Fruit fly (Drosophila melanogaster) ovary, adult (tissue): ENCODE results near the gene MKP-4.

ENCODE experiments used
- CG17801 ChIP-seq: fragments of 200-800 bp; optimal IDR thresholded peaks from 2 replicates; lab custom pipeline; 2019; ENCODE audit warnings: missing biosample characterization, mild to moderate bottlenecking, missing genetic modification characterization, moderate library complexity; ENCODE audit not compliant: partially characterized antibody

MKP-4 gene

DNA sequence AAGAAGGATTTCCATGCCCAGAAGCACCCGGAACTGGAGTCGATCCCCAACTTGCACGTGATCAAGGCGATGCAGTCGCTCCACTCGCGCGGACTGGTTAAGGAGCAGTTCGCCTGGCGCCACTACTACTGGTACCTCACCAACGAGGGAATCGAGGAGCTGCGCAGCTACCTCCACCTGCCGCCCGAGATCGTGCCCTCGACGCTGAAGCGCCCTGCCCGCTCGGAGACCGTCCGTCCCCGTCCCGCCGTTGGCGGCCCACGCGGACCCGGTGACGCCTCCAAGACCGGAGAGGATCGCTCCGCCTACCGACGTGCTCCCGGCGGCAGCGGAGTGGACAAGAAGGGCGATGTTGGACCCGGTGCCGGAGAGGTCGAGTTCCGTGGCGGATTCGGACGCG is 24.4 kb upstream of the MKP-4 start:
- no peak for TF ChIP-seq CG17801 (GFP tag; lab: Kevin White, UChicago)

DNA sequence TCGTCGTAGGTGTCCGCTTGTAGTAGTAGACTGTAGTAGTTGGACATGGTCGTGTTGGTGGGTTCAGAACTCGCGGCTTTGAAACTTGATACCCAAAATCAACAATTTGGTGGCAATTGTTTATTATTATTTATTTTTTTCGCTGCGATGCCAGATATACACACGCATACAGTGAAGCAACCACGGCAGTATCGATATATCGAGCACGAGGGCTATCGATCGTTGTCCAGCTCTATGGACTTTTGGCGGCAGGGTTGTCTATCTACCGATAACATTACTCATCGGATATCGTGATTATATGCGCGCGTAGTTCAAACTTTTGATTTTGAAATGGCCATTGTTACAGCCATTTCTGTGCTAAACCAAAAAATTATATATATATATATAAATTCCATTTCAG is 21.3 kb upstream of the MKP-4 start, which contains the start of gene CG14220:
Gene CG14220 (minus strand): TSS at position 208 of the 400 bp plus-strand sequence.
- TF ChIP-seq CG17801 (GFP tag; lab: Kevin White, UChicago), result peak; percentile 69

DNA sequence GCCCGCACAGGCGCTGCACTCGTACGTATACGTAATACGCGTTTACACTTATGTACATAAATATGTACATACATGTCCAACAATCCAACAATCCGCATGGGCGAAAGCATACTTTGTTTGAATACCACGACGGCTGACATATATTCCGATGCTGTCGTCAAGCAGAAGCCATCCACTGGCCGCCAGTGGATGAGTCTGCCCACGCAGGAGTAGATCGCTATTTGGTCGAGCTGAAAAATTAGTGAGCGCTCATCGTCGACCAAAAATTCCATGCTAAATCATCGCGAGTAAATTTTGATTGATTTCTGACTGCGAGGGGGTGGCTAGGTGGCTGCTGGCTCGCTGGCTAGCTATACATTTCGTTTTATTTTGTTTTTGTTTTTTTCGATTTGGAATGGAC is 20.4 kb upstream of the MKP-4 start:
- TF ChIP-seq CG17801 (GFP tag; lab: Kevin White, UChicago), result no peak

DNA sequence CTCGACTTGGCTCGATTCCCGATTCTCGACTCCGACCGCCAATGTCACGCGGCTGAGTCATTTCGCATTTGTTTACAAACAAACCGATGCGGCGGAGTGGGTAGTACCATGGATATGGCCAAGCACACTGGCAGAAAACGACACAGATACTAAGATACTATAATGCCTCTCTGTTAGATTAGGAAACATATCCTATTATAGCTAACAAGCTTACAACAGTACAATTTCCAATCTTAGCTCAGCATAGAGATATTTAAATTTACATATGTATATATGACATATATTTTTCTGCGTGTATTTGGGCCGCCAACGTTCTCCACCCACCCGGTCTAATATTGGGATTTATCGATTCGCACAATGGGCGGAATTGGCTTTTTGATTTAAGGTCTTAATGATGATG is 19.0 kb upstream of the MKP-4 start:
- no peak for TF ChIP-seq CG17801 (GFP tag; lab: Kevin White, UChicago)

DNA sequence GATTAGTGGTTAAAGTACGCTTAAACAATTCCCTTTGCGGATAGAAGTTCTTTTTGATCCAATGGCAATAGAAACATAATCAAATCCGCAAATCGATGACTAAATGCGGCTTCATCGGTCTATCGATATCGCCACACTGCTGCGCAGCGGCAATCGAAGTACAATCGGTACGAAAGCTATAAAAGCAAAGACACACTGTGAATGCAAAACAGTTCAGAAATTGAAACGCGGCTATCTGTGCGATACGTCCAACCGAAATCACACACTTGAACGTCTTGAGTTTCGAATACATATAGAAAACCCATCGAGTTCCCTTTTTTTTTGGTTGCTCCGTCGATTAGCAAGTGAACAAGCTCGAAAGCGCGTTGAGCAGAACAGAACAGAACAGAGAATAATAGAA is 17.9 kb upstream of the MKP-4 start, which contains the start of gene CG14207:
Gene CG14207 (plus strand): TSS at position 203 of the 400 bp plus-strand sequence.
- no peak for TF ChIP-seq CG17801 (GFP tag; lab: Kevin White, UChicago)

DNA sequence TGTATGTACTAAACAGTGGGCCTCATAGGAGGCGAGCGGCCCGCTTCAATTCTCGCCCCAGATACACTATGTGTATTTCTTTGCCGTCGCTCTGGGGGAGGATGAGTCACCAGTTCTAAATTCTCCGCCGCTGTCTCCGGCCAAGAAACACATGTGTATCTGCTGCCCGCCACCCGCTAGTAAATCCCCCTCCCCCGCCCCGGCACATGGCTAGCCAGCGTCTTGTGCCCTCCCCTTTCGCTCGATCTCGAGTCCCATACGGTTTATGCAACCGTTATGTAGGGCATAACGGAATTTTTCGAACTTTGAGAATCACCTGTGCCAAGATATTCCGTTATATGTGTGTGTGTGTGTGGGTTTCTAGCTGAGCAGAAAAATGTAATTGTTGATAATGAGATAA is 17.0 kb upstream of the MKP-4 start:
- no peak for TF ChIP-seq CG17801 (GFP tag; lab: Kevin White, UChicago)

DNA sequence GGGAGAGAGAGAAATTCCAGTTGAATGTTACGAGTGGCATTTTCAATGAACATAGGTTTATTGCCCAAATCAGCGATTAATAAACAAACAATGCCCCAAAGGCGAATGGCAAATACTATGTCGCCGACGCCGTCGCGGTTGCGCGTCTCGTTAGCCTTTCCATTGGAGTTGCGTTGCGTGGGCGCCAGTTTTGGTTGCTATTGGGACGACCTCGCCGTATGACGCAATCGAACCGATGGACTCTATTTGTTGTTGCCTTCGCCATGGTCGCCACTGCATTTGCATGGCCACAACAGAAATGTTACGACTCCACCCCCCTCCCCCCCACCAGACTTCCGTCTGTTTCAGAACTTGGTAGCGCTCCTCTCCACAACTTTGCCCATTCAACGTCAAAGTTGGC is 16.4 kb upstream of the MKP-4 start:
- TF ChIP-seq CG17801 (GFP tag; lab: Kevin White, UChicago), result no peak

DNA sequence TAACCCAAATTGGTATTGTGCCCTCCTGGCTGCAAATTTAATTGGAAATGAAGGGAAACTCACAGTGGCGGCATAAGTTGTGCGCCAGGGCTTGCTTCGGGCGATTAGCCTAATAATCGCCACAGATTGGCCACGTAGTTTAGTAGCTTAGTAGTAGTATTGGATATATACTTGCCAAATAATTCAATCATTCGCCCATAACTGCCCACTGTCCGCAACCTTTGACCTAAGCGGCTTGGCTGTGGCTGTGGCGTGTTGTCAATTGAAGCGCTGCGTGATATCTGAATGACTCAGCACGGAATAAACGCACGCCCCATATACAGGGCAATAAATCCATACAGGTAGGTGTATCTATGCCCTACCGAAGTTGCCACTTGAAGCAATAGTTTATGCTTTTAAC is 15.9 kb upstream of the MKP-4 start:
- no peak for TF ChIP-seq CG17801 (GFP tag; lab: Kevin White, UChicago)

DNA sequence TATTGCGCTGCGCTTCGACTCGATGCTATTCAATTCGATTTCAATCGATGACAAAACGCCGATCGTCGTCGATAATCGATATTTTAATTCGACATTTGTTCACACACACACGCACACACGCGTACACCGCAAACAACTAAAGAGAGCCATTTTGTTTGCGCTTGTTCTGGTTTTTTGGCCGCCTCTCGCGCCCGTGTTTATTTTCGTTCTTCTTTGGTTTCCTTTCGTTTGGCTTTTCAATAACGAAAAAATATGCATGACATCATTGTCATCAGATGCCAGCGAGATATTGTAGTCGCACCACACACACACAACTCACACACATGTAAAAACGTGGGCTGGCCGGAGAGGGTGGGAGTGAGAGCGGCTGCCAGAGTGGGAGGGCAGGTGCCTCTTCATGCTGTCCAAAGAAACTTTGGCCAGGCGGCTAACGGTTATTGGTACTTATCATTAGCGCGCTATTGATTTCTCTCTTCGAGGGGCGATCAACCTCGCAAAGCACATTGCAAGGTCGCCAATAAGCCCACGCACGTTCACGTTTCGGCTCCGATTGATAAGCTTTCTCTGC is 14.8 kb upstream of the MKP-4 start:
- no peak for TF ChIP-seq CG17801 (GFP tag; lab: Kevin White, UChicago)

DNA sequence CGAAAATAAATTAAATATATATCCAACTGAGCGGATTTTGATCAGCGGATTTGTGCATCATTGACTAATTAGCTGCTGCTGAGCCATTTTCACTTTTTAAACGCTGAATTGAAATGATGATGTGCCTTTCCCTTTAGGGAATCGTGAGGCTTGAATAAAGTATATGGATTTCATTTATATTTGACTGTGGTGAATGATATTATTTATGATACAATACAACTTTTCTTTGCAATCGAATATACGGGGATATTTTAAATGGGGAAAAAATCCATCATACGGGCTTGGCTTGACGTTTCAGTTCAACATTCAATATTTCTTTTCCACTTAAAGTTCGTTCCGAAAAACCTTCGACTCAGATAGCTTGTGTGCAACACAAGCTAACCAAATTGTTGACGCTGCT is 11.7 kb upstream of the MKP-4 start, which contains the start of the genes Shawn and Tyler:
Gene Shawn (plus strand): TSS at position 301 of the 400 bp plus-strand sequence.
Gene Tyler (plus strand): TSS at position 301 of the 400 bp plus-strand sequence.
- no peak for TF ChIP-seq CG17801 (GFP tag; lab: Kevin White, UChicago)

DNA sequence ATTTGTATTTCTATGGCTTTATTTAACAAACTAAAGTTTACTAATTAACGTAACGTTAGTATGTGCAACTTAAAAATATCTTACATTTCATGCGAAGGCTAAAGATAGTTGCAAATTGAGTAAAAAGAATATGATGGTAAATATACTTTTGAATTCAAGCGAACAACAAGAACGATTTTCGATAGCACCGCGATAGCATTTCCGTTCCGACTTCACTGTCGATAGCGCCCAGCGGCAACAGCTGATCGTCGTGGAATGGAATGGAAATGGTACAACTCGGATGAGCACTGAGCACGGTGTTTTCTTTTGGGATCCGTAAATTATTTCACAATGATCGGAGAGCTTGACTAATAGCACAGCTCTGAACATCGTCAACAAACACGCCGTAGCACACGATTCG is 9.4 kb upstream of the MKP-4 start:
- peak; percentile 85 for TF ChIP-seq CG17801 (GFP tag; lab: Kevin White, UChicago)

DNA sequence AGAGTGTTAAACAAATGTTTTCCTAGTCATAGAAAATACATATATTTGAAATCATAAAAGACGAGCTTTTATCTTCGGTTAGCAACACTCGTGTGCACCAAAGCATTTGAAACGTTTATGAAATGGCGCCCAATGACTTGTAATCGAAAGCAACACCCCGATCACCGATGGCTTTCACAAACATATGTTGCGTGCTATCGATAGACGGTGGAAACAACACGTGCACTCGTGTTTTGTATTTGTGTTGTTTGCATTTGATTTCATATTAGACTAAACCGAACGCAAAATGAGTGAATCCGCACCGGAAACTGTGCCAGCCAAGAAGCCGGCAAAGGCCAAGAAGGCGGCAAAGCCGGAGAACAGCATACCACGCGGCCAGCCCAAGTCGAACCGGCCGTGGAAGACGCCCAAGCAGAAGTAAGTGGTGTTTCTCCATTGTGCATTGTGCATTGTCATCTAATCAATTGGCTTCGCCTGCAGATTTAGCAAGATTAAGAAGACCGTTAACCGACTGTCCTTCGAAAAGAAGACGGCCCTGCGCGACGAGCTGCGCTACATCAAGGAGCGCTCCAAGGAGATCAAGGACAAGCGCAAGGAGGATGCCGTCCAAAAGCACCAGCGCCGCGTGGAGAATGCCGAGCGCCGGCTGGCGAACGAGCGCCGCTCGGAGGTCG is 6.8 kb upstream of the MKP-4 start, which contains the start of gene CG14210:
Gene CG14210 (plus strand): TSS at position 207 of the 674 bp plus-strand sequence.
- no peak for TF ChIP-seq CG17801 (GFP tag; lab: Kevin White, UChicago)

DNA sequence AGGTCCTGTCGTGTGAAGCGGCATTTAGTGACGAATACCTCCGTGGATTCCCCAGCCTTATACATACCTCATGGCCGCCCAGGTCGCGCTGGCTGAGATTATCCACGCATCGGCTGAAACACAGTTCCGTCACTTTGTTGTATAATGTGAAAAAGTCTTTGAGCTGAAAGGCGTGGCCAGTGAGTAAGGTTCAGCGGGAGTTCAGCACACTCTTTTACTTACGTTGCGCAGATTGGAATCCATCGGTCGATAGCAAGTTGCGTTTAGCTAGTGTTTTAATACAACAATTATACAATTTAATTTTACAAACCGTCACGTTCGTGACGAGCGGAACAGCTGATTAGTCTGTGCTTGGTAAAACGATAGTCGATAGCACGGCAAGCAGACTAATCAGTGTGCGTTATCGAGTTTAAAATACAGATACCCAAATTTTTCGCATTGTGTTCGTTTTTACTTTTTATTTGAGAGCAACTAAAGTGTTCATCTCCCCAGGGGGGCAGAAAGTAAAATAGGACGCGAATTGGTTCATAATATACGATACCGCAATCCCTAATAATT is 4.7 kb upstream of the MKP-4 start, which contains the start of the genes Pstk and Tim9b:
Gene Pstk (minus strand): TSS at position 355 of the 558 bp plus-strand sequence.
Gene Tim9b (minus strand): TSS at position 355 of the 558 bp plus-strand sequence.
- no peak for TF ChIP-seq CG17801 (GFP tag; lab: Kevin White, UChicago)

DNA sequence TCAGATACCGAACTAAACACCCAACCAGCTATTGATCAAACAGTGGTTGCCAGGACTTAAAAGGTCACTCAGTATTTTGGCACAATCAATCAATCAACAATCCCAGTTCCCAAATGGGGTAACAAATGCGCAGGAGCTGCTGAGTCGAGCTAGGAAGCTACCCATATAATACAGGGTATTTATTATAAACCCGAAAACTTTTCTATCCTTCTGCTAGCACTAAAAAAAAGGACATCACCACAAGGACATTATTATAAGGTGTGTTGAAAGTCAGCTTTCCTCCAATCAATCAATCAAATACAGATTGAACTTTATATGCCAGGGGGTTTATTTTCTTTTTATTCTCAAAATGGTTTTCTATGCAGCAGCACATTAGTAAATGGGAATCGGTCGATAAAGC is 1.8 kb upstream of the MKP-4 start, which contains the start of gene CG14221:
Gene CG14221 (minus strand): TSS at position 101 of the 400 bp plus-strand sequence.
- TF ChIP-seq CG17801 (GFP tag; lab: Kevin White, UChicago), result no peak

DNA sequence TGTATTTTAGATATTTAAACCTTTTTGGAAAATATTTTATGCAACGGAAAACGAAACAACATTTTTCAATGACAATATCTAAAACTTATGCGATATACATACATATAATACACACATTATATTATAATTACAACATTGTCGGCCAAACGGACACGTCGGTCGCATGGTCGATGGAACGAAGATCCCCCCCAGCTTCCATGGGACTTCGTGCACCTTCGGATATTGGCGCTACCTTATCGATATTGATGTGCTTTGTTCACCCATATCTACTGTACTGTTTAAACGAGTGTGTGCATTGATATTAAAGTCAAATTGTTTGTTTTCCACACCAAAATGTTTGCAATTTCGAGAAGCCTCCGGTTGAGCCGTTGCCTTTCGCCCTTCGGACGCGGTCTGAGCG is 2.5 kb downstream of the MKP-4 start, which contains the start of gene CG14212:
Gene CG14212 (plus strand): TSS at position 301 of the 400 bp plus-strand sequence.
- TF ChIP-seq CG17801 (GFP tag; lab: Kevin White, UChicago), result no peak
